Fruit fly (Drosophila melanogaster) whole organism, embryonic: ENCODE measurements around the gene slpr.

ENCODE experiments used
- ATbp ChIP-seq: fragments of 200-800 bp; sonication (Bioruptor generic); optimal IDR thresholded peaks from 2 replicates; lab custom pipeline; 2017; ENCODE audit warnings: missing biosample characterization, mild to moderate bottlenecking, missing genetic modification characterization, missing genetic modification reagents
- Aef1 ChIP-seq: fragments of 200-800 bp; sonication (Bioruptor generic); IDR thresholded peaks from 3 replicates; pipeline ENCODE4 v1.3.6; 2022; ENCODE audit warnings: missing biosample characterization, missing genetic modification characterization
- Blimp-1 ChIP-seq: fragments of 200-800 bp; sonication (Bioruptor generic); optimal IDR thresholded peaks from 3 replicates; lab custom pipeline; 2018; ENCODE audit warnings: missing biosample characterization, missing genetic modification characterization, mild to moderate bottlenecking, moderate library complexity, missing genetic modification reagents
- CG10462 ChIP-seq: fragments of 200-800 bp; sonication (Bioruptor generic); optimal IDR thresholded peaks from 2 replicates; lab custom pipeline; 2016; ENCODE audit warnings: missing biosample characterization, missing genetic modification characterization
- CG10979 ChIP-seq: fragments of 200-800 bp; sonication (Bioruptor generic); optimal IDR thresholded peaks from 2 replicates; lab custom pipeline; 2018; ENCODE audit warnings: missing biosample characterization, mild to moderate bottlenecking, missing genetic modification characterization, moderate library complexity
- CG11504 ChIP-seq: fragments of 200-800 bp; sonication (Bioruptor generic); optimal IDR thresholded peaks from 3 replicates; lab custom pipeline; 2019; ENCODE audit warnings: missing biosample characterization, mild to moderate bottlenecking, missing genetic modification characterization, moderate library complexity
- CG11560 ChIP-seq: fragments of 200-800 bp; sonication (Bioruptor generic); IDR thresholded peaks from 3 replicates; pipeline ENCODE4 v1.3.6; 2022; ENCODE audit warnings: missing biosample characterization, missing genetic modification characterization
- CG11696 ChIP-seq: fragments of 200-800 bp; sonication (Bioruptor generic); IDR thresholded peaks from 2 replicates; pipeline ENCODE4 v1.3.6; 2022; ENCODE audit warnings: missing biosample characterization, missing genetic modification characterization
- CG14050 ChIP-seq: fragments of 200-800 bp; sonication (Bioruptor generic); IDR thresholded peaks from 3 replicates; pipeline ENCODE4 v1.3.6; 2022; ENCODE audit warnings: missing biosample characterization, missing genetic modification characterization
- CG15269 ChIP-seq: fragments of 200-800 bp; sonication (Bioruptor generic); optimal IDR thresholded peaks from 2 replicates; lab custom pipeline; 2018; ENCODE audit warnings: missing biosample characterization, mild to moderate bottlenecking, missing genetic modification characterization, moderate library complexity
- CG1529 ChIP-seq: fragments of 200-800 bp; sonication (Bioruptor generic); optimal IDR thresholded peaks from 3 replicates; lab custom pipeline; 2018; ENCODE audit warnings: missing biosample characterization, missing genetic modification characterization
- CG1602 ChIP-seq: fragments of 200-800 bp; sonication (Bioruptor generic); optimal IDR thresholded peaks from 3 replicates; lab custom pipeline; 2016; ENCODE audit warnings: missing biosample characterization, missing genetic modification characterization
- CG1603 ChIP-seq: fragments of 200-800 bp; sonication (Bioruptor generic); optimal IDR thresholded peaks from 2 replicates; lab custom pipeline; 2019; ENCODE audit warnings: missing biosample characterization, mild to moderate bottlenecking, missing genetic modification characterization, moderate library complexity
- CG18262 ChIP-seq: fragments of 200-800 bp; optimal IDR thresholded peaks from 3 replicates; lab custom pipeline; 2019; ENCODE audit warnings: missing biosample characterization, mild to moderate bottlenecking, missing genetic modification characterization, moderate library complexity
- CG31441 ChIP-seq: fragments of 200-800 bp; sonication (Bioruptor generic); IDR thresholded peaks from 2 replicates; pipeline ENCODE4 v1.3.6; 2022; ENCODE audit warnings: missing biosample characterization, missing genetic modification characterization
- CG43689 ChIP-seq: fragments of 200-800 bp; sonication (Bioruptor generic); IDR thresholded peaks from 2 replicates; pipeline ENCODE4 v1.3.6; 2022; ENCODE audit warnings: missing biosample characterization, missing genetic modification characterization
- CG5245 ChIP-seq: fragments of 200-800 bp; sonication (Bioruptor generic); optimal IDR thresholded peaks from 3 replicates; lab custom pipeline; 2016; ENCODE audit warnings: missing biosample characterization, missing genetic modification characterization
- CG5953 ChIP-seq: fragments of 200-800 bp; sonication (Bioruptor generic); IDR thresholded peaks from 2 replicates; pipeline ENCODE4 v1.3.6; 2022; ENCODE audit warnings: missing biosample characterization, missing genetic modification characterization
- CG6175 ChIP-seq: fragments of 200-800 bp; sonication (Bioruptor generic); IDR thresholded peaks from 3 replicates; pipeline ENCODE4 v1.3.6; 2022; ENCODE audit warnings: missing biosample characterization, missing genetic modification characterization
- CG7271 ChIP-seq: fragments of 200-800 bp; sonication (Bioruptor generic); optimal IDR thresholded peaks from 2 replicates; lab custom pipeline; 2018; ENCODE audit warnings: missing biosample characterization, mild to moderate bottlenecking, missing genetic modification characterization, moderate library complexity
- CG7839 ChIP-seq: fragments of 200-800 bp; sonication (Bioruptor generic); optimal IDR thresholded peaks from 3 replicates; lab custom pipeline; 2018; ENCODE audit warnings: missing biosample characterization, mild to moderate bottlenecking, missing genetic modification characterization, moderate library complexity
- CG8478 ChIP-seq: fragments of >200 bp; optimal IDR thresholded peaks from 2 replicates; lab custom pipeline; 2018
- CTCF ChIP-seq: fragments of 200-800 bp; sonication (Bioruptor generic); optimal IDR thresholded peaks from 2 replicates; lab custom pipeline; 2017; ENCODE audit warnings: missing biosample characterization, mild to moderate bottlenecking, missing genetic modification characterization, moderate library complexity
- Doc2 ChIP-seq: fragments of 200-800 bp; sonication (Bioruptor generic); IDR thresholded peaks from 2 replicates; pipeline ENCODE4 v1.3.6; 2022; ENCODE audit warnings: missing biosample characterization, missing genetic modification characterization
- E2f1 ChIP-seq: fragments of 200-800 bp; sonication (Bioruptor generic); IDR thresholded peaks from 2 replicates; pipeline ENCODE4 v1.3.6; 2022; ENCODE audit warnings: missing biosample characterization, missing genetic modification characterization
- E2f2 ChIP-seq: fragments of 200-800 bp; sonication (Bioruptor generic); IDR thresholded peaks from 2 replicates; pipeline ENCODE4 v1.3.6; 2022; ENCODE audit warnings: missing biosample characterization, missing genetic modification characterization
- Gsc ChIP-seq: fragments of 200-800 bp; sonication (Bioruptor generic); IDR thresholded peaks from 2 replicates; pipeline ENCODE4 v1.3.6; 2022; ENCODE audit warnings: missing biosample characterization, missing genetic modification characterization
- HLH3B ChIP-seq: fragments of 200-800 bp; sonication (Bioruptor generic); IDR thresholded peaks from 2 replicates; pipeline ENCODE4 v1.3.6; 2022; ENCODE audit warnings: missing biosample characterization, missing genetic modification characterization
- bsh ChIP-seq, 2 experiments: fragments of 200-800 bp; sonication (Bioruptor generic); optimal IDR thresholded peaks; 2 replicates each; lab custom pipeline; 2017 to 2018; ENCODE audit warnings: mild to moderate bottlenecking in 2 of 2, missing biosample characterization in 2 of 2, missing genetic modification characterization in 2 of 2, moderate library complexity in 1 of 2
- crol ChIP-seq: fragments of 200-800 bp; sonication (Bioruptor generic); IDR thresholded peaks from 2 replicates; pipeline ENCODE4 v1.3.6; 2022; ENCODE audit warnings: missing biosample characterization, missing genetic modification characterization
- esg ChIP-seq: fragments of 200-800 bp; sonication (Bioruptor generic); conservative IDR thresholded peaks from 2 replicates; pipeline ENCODE4 v1.3.6; 2022; ENCODE audit warnings: missing biosample characterization, missing genetic modification characterization
- fd96Cb ChIP-seq: fragments of 200-800 bp; sonication (Bioruptor generic); optimal IDR thresholded peaks from 2 replicates; lab custom pipeline; 2018; ENCODE audit warnings: missing biosample characterization, mild to moderate bottlenecking, missing genetic modification characterization, moderate library complexity
- hb ChIP-seq: fragments of 200-800 bp; sonication (Bioruptor generic); IDR thresholded peaks from 3 replicates; pipeline ENCODE4 v1.3.6; 2022; ENCODE audit warnings: missing biosample characterization, missing genetic modification characterization; ENCODE audit not compliant: partially characterized antibody
- hkb ChIP-seq, 2 experiments: fragments of 200-800 bp in 1 of 2; fragments of >200 bp in 1 of 2; sonication (Bioruptor generic) in 1 of 2; IDR thresholded peaks in 1 of 2; optimal IDR thresholded peaks in 1 of 2; 2 replicates each; pipeline versions ENCODE4 v1.3.6 to Lab custom; 2017 to 2022; ENCODE audit warnings: missing biosample characterization in 1 of 2, missing genetic modification characterization in 1 of 2
- jigr1 ChIP-seq: fragments of 200-800 bp; sonication (Bioruptor generic); IDR thresholded peaks from 3 replicates; pipeline ENCODE4 v1.3.6; 2022; ENCODE audit warnings: missing biosample characterization, missing genetic modification characterization
- kay ChIP-seq: fragments of 200-800 bp; sonication (Bioruptor generic); optimal IDR thresholded peaks from 2 replicates; lab custom pipeline; 2016; ENCODE audit warnings: missing biosample characterization, missing genetic modification characterization
- mld ChIP-seq: fragments of 200-800 bp; sonication (Bioruptor generic); IDR thresholded peaks from 3 replicates; pipeline ENCODE4 v1.3.6; 2022; ENCODE audit warnings: missing biosample characterization, missing genetic modification characterization; ENCODE audit not compliant: partially characterized antibody
- onecut ChIP-seq: fragments of 200-800 bp; sonication (Bioruptor generic); IDR thresholded peaks from 2 replicates; pipeline ENCODE4 v1.3.6; 2022; ENCODE audit warnings: missing biosample characterization, missing genetic modification characterization
- pho ChIP-seq: fragments of 200-800 bp; sonication (Bioruptor generic); optimal IDR thresholded peaks from 2 replicates; lab custom pipeline; 2016; ENCODE audit warnings: missing biosample characterization, missing genetic modification characterization
- prd ChIP-seq, 3 experiments: fragments of >200 bp in 2 of 3; fragments of 200-800 bp in 1 of 3; sonication (Bioruptor generic) in 1 of 3; optimal IDR thresholded peaks in 2 of 3; IDR thresholded peaks in 1 of 3; 2 replicates in 2 of 3; 3 replicates in 1 of 3; pipeline versions ENCODE4 v1.3.6 to Lab custom; 2017 to 2022; ENCODE audit warnings: missing biosample characterization in 1 of 3, missing genetic modification characterization in 1 of 3
- rib ChIP-seq: fragments of 200-800 bp; sonication (Bioruptor generic); IDR thresholded peaks from 2 replicates; pipeline ENCODE4 v1.3.6; 2022; ENCODE audit warnings: missing biosample characterization, missing genetic modification characterization
- row ChIP-seq: fragments of 200-800 bp; sonication (Bioruptor generic); IDR thresholded peaks from 3 replicates; pipeline ENCODE4 v1.3.6; 2022; ENCODE audit warnings: missing biosample characterization, missing genetic modification characterization
- sens-2 ChIP-seq: fragments of 200-800 bp; sonication (Bioruptor generic); IDR thresholded peaks from 2 replicates; pipeline ENCODE4 v1.3.6; 2022; ENCODE audit warnings: missing biosample characterization, missing genetic modification characterization
- sim ChIP-seq: fragments of 200-800 bp; sonication (Bioruptor generic); IDR thresholded peaks from 2 replicates; pipeline ENCODE4 v1.3.6; 2022; ENCODE audit warnings: missing biosample characterization, missing genetic modification characterization
- sqz ChIP-seq: fragments of 200-800 bp; sonication (Bioruptor generic); optimal IDR thresholded peaks from 3 replicates; lab custom pipeline; 2018; ENCODE audit warnings: missing biosample characterization, mild to moderate bottlenecking, missing genetic modification characterization
- ssp ChIP-seq: fragments of 200-800 bp; sonication (Bioruptor generic); IDR thresholded peaks from 2 replicates; pipeline ENCODE4 v1.3.6; 2022; ENCODE audit warnings: missing biosample characterization, missing genetic modification characterization
- unpg ChIP-seq: fragments of 200-800 bp; sonication (Bioruptor generic); optimal IDR thresholded peaks from 3 replicates; lab custom pipeline; 2018; ENCODE audit warnings: missing biosample characterization, mild to moderate bottlenecking, missing genetic modification characterization, moderate library complexity
- vfl ChIP-seq: fragments of 200-800 bp; sonication (Bioruptor generic); optimal IDR thresholded peaks from 2 replicates; lab custom pipeline; 2016; ENCODE audit warnings: missing biosample characterization, missing genetic modification characterization
- z ChIP-seq: fragments of 200-800 bp; sonication (Bioruptor generic); IDR thresholded peaks from 3 replicates; pipeline ENCODE4 v1.3.6; 2022; ENCODE audit warnings: missing biosample characterization, missing genetic modification characterization

Gene slpr

dm6 chrX:8196598-8197228 is 19.7 kb upstream of the slpr start:
- TF ChIP-seq ssp (GFP tag; lab: Robert Waterston, UW) (no peak), CG11696 (GFP tag; lab: Robert Waterston, UW) (0 out of 2 replicates have a peak, but pooled peaks have one; percentile 29), CG5245 (GFP tag; lab: Kevin White, UChicago) (peak; percentile 21), kay (GFP tag; lab: Kevin White, UChicago) (no peak), E2f2 (peak; percentile 39; the same call in 1 of the 2 replicates), CG14050 (GFP tag; lab: Robert Waterston, UW) (peak; percentile 50; the same call in 2 of the 3 replicates), CG43689 (GFP tag; lab: Robert Waterston, UW) (peak; percentile 53; the same call in 1 of the 2 replicates), E2f1 (peak; percentile 62), z (peak; percentile 76; the same call in 2 of the 3 replicates), CG1529 (GFP tag; lab: Kevin White, UChicago) (peak; percentile 20), mld (no peak), row (GFP tag; lab: Robert Waterston, UW) (peak; percentile 43), esg (GFP tag; lab: Robert Waterston, UW) (peak; percentile 49), CTCF (no peak), ATbp (peak; percentile 50), Blimp-1 (GFP tag; lab: Kevin White, UChicago) (peak; percentile 53), fd96Cb (peak; percentile 19), vfl (GFP tag; lab: Kevin White, UChicago) (no peak), CG11560 (tag; lab: Robert Waterston, UW) (peak; percentile 52; the same call in 1 of the 3 replicates), CG18262 (tag; lab: Kevin White, UChicago) (peak; percentile 25), jigr1 (GFP tag; lab: Robert Waterston, UW) (0 out of 3 replicates have a peak, but pooled peaks have one; percentile 17), CG15269 (tag; lab: Kevin White, UChicago) (peak; percentile 52), rib (GFP tag; lab: Robert Waterston, UW) (no peak), onecut (GFP tag; lab: Robert Waterston, UW) (no peak), CG1602 (GFP tag; lab: Kevin White, UChicago) (peak; percentile 23), CG7839 (tag; lab: Kevin White, UChicago) (peak; percentile 53), CG10979 (peak; percentile 47), crol (GFP tag; lab: Robert Waterston, UW) (peak; percentile 84), CG8478 (lab: Kevin White, UChicago) (no peak), unpg (GFP tag; lab: Kevin White, UChicago) (peak; percentile 49), prd (optimal IDR thresholded peaks at IDR 0.05; lab: Kevin White, UChicago) (no peak), prd (GFP tag; IDR thresholded peaks at IDR 0.05; lab: Robert Waterston, UW) (peak; percentile 65; the same call in 1 of the 3 replicates), CG31441 (GFP tag; lab: Robert Waterston, UW) (peak; percentile 55; the same call in 1 of the 2 replicates), CG10462 (GFP tag; lab: Kevin White, UChicago) (no peak), sim (peak; percentile 35; the same call in 1 of the 2 replicates), sqz (GFP tag; lab: Kevin White, UChicago) (no peak), Aef1 (GFP tag; lab: Robert Waterston, UW) (peak; percentile 62; the same call in 2 of the 3 replicates), CG11504 (peak; percentile 65), CG5953 (GFP tag; lab: Robert Waterston, UW) (peak; percentile 68), Doc2 (0 out of 2 replicates have a peak, but pooled peaks have one; percentile 7), bsh (GFP tag; optimal IDR thresholded peaks at IDR 0.05; lab: Kevin White, UChicago) (peak; percentile 17 to 67), HLH3B (GFP tag; lab: Robert Waterston, UW) (peak; percentile 65), CG1603 (tag; lab: Kevin White, UChicago) (peak; percentile 77), hb (GFP tag; lab: Robert Waterston, UW) (no peak), Gsc (GFP tag; lab: Robert Waterston, UW) (0 out of 2 replicates have a peak, but pooled peaks have one; percentile 15), sens-2 (GFP tag; lab: Robert Waterston, UW) (0 out of 2 replicates have a peak, but pooled peaks have one; percentile 31), pho (GFP tag; lab: Kevin White, UChicago) (no peak), CG7271 (no peak), hkb (optimal IDR thresholded peaks at IDR 0.05; lab: Kevin White, UChicago) (no peak), hkb (GFP tag; IDR thresholded peaks at IDR 0.05; lab: Robert Waterston, UW) (peak; percentile 83), CG6175 (GFP tag; lab: Robert Waterston, UW) (no peak)
